Fruit fly (Drosophila melanogaster) whole organism, wandering third instar larva: ENCODE results near the gene CG6785.

Experiments
- Abd-B ChIP-seq: fragments of >200 bp; optimal IDR thresholded peaks from 2 replicates; lab custom pipeline; 2017; ENCODE audit warnings: missing biosample characterization, missing genetic modification characterization
- CG32264 ChIP-seq: fragments of 200-800 bp; sonication (Bioruptor generic); optimal IDR thresholded peaks from 2 replicates; lab custom pipeline; 2016; ENCODE audit warnings: missing biosample characterization, missing genetic modification characterization
- CG9705 ChIP-seq: fragments of 200-800 bp; sonication (Bioruptor generic); optimal IDR thresholded peaks from 2 replicates; lab custom pipeline; 2018; ENCODE audit warnings: missing biosample characterization, mild to moderate bottlenecking, missing genetic modification characterization
- Dfd ChIP-seq: fragments of >200 bp; optimal IDR thresholded peaks from 2 replicates; lab custom pipeline; 2017; ENCODE audit warnings: missing biosample characterization, missing genetic modification characterization
- Dif ChIP-seq: fragments of 200-275, 200-300 bp; sonication (Bioruptor generic); optimal IDR thresholded peaks from 2 replicates; lab custom pipeline; 2018; ENCODE audit warnings: missing biosample characterization, missing genetic modification characterization; ENCODE audit not compliant: partially characterized antibody
- GATAd ChIP-seq: sonication (Bioruptor generic); optimal IDR thresholded peaks from 2 replicates; lab custom pipeline; 2016; ENCODE audit warnings: missing biosample characterization, missing genetic modification characterization
- HLH106 ChIP-seq: fragments of 200-800 bp; optimal IDR thresholded peaks from 3 replicates; lab custom pipeline; 2019; ENCODE audit warnings: missing biosample characterization, mild to moderate bottlenecking, missing genetic modification characterization, moderate library complexity
- Hnf4 ChIP-seq: fragments of 200-800 bp; sonication (Bioruptor generic); optimal IDR thresholded peaks from 2 replicates; lab custom pipeline; 2016; ENCODE audit warnings: missing biosample characterization, mild to moderate bottlenecking, missing genetic modification characterization
- Hr78 ChIP-seq: fragments of >200 bp; optimal IDR thresholded peaks from 2 replicates; lab custom pipeline; 2017; ENCODE audit warnings: missing biosample characterization, missing genetic modification characterization
- Hr83 ChIP-seq: fragments of 200-300 bp; sonication (Bioruptor generic); optimal IDR thresholded peaks from 2 replicates; lab custom pipeline; 2016; ENCODE audit warnings: missing biosample characterization, mild to moderate bottlenecking, missing genetic modification characterization, moderate library complexity; ENCODE audit not compliant: poor library complexity, severe bottlenecking
- Jra ChIP-seq: sonication (Bioruptor generic); optimal IDR thresholded peaks from 2 replicates; lab custom pipeline; 2016; ENCODE audit warnings: missing biosample characterization, missing genetic modification characterization
- Mio ChIP-seq: sonication (Bioruptor generic); optimal IDR thresholded peaks from 2 replicates; lab custom pipeline; 2016; ENCODE audit warnings: missing biosample characterization, missing genetic modification characterization
- Myc ChIP-seq: fragments of >200 bp; optimal IDR thresholded peaks from 2 replicates; lab custom pipeline; 2017
- N ChIP-seq: fragments of >200 bp; optimal IDR thresholded peaks from 2 replicates; lab custom pipeline; 2018; ENCODE audit warnings: missing biosample characterization, missing external identifiers, missing genetic modification characterization
- OdsH ChIP-seq: fragments of 200-800 bp; sonication (Bioruptor generic); optimal IDR thresholded peaks from 2 replicates; lab custom pipeline; 2016; ENCODE audit warnings: missing biosample characterization, mild to moderate bottlenecking, missing genetic modification characterization
- Rel ChIP-seq, 2 experiments: fragments of 200-800 bp; sonication (Bioruptor generic) in 1 of 2; optimal IDR thresholded peaks; 2 replicates in 1 of 2; 3 replicates in 1 of 2; lab custom pipeline; 2016 to 2019; ENCODE audit warnings: mild to moderate bottlenecking in 2 of 2, missing biosample characterization in 2 of 2, missing genetic modification characterization in 2 of 2, moderate library complexity in 1 of 2
- Sp1 ChIP-seq: fragments of 200-800 bp; sonication (Bioruptor generic); optimal IDR thresholded peaks from 3 replicates; lab custom pipeline; 2019; ENCODE audit warnings: missing biosample characterization, mild to moderate bottlenecking, missing genetic modification characterization, moderate library complexity
- Vsx2 ChIP-seq: fragments of 200-300, 225-300 bp; sonication (Bioruptor generic); optimal IDR thresholded peaks from 2 replicates; lab custom pipeline; 2018; ENCODE audit warnings: missing biosample characterization, missing genetic modification characterization; ENCODE audit not compliant: partially characterized antibody
- br ChIP-seq: fragments of 200-800 bp; sonication (Bioruptor generic); optimal IDR thresholded peaks from 2 replicates; lab custom pipeline; 2016; ENCODE audit warnings: missing biosample characterization, missing genetic modification characterization
- brk ChIP-seq: fragments of 200-800 bp; sonication (Bioruptor generic); optimal IDR thresholded peaks from 2 replicates; lab custom pipeline; 2016; ENCODE audit warnings: missing biosample characterization, mild to moderate bottlenecking, missing genetic modification characterization
- dl ChIP-seq, 2 experiments: fragments of 175-275, 200-275 bp in 1 of 2; fragments of 200-275 bp in 1 of 2; sonication (Bioruptor generic); optimal IDR thresholded peaks; lab custom pipeline; 2018; ENCODE audit warnings: mild to moderate bottlenecking in 2 of 2, missing biosample characterization in 2 of 2, missing genetic modification characterization in 2 of 2, moderate library complexity in 2 of 2; ENCODE audit not compliant: partially characterized antibody in 2 of 2, insufficient read depth in 1 of 2
- dmrt93B ChIP-seq: fragments of 200-800 bp; sonication (Bioruptor generic); optimal IDR thresholded peaks from 2 replicates; lab custom pipeline; 2018; ENCODE audit warnings: missing biosample characterization, mild to moderate bottlenecking, missing genetic modification characterization
- dsf ChIP-seq: sonication (Bioruptor generic); optimal IDR thresholded peaks from 2 replicates; lab custom pipeline; 2016; ENCODE audit warnings: missing biosample characterization, missing genetic modification characterization, borderline replicate concordance
- ey ChIP-seq: fragments of 200-800 bp; sonication (Bioruptor generic); optimal IDR thresholded peaks from 2 replicates; lab custom pipeline; 2016; ENCODE audit warnings: missing biosample characterization, missing genetic modification characterization
- foxo ChIP-seq, 2 experiments: fragments of 200-800 bp; sonication (Bioruptor generic); optimal IDR thresholded peaks; 2 replicates in 1 of 2; 3 replicates in 1 of 2; lab custom pipeline; 2016 to 2017; ENCODE audit warnings: missing biosample characterization in 2 of 2, missing genetic modification characterization in 2 of 2
- fru ChIP-seq: fragments of 200-800 bp; sonication (Bioruptor generic); optimal IDR thresholded peaks from 3 replicates; lab custom pipeline; 2016; ENCODE audit warnings: missing biosample characterization, mild to moderate bottlenecking, missing genetic modification characterization
- h ChIP-seq: fragments of 200-800 bp; sonication (Bioruptor generic); optimal IDR thresholded peaks from 3 replicates; lab custom pipeline; 2016; ENCODE audit warnings: missing biosample characterization, mild to moderate bottlenecking, missing genetic modification characterization
- lola ChIP-seq: fragments of >200 bp; optimal IDR thresholded peaks from 2 replicates; lab custom pipeline; 2017; ENCODE audit warnings: missing biosample characterization, missing genetic modification characterization
- pan ChIP-seq: fragments of >200 bp; optimal IDR thresholded peaks from 2 replicates; lab custom pipeline; 2017
- psq ChIP-seq: fragments of 200-800 bp; sonication (Bioruptor generic); optimal IDR thresholded peaks from 3 replicates; lab custom pipeline; 2017; ENCODE audit warnings: missing biosample characterization, mild to moderate bottlenecking, missing genetic modification characterization, moderate library complexity
- rgr ChIP-seq: fragments of 200-800 bp; sonication (Bioruptor generic); optimal IDR thresholded peaks from 3 replicates; lab custom pipeline; 2016; ENCODE audit warnings: missing biosample characterization, mild to moderate bottlenecking, missing genetic modification characterization
- sage ChIP-seq: fragments of 200-800 bp; sonication (Bioruptor generic); optimal IDR thresholded peaks from 2 replicates; lab custom pipeline; 2016; ENCODE audit warnings: missing biosample characterization, mild to moderate bottlenecking, missing genetic modification characterization
- sv ChIP-seq: fragments of 200-800 bp; sonication (Bioruptor generic); optimal IDR thresholded peaks from 3 replicates; lab custom pipeline; 2016; ENCODE audit warnings: missing biosample characterization, missing genetic modification characterization
- tai ChIP-seq: sonication (Bioruptor generic); optimal IDR thresholded peaks from 2 replicates; lab custom pipeline; 2016; ENCODE audit warnings: missing biosample characterization, missing genetic modification characterization
- usp ChIP-seq: fragments of >200 bp; optimal IDR thresholded peaks from 2 replicates; lab custom pipeline; 2017; ENCODE audit warnings: missing biosample characterization, missing genetic modification characterization
- woc ChIP-seq: sonication (Bioruptor generic); optimal IDR thresholded peaks from 2 replicates; lab custom pipeline; 2016; ENCODE audit warnings: missing biosample characterization, mild to moderate bottlenecking, missing genetic modification characterization

CG6785 gene

DNA sequence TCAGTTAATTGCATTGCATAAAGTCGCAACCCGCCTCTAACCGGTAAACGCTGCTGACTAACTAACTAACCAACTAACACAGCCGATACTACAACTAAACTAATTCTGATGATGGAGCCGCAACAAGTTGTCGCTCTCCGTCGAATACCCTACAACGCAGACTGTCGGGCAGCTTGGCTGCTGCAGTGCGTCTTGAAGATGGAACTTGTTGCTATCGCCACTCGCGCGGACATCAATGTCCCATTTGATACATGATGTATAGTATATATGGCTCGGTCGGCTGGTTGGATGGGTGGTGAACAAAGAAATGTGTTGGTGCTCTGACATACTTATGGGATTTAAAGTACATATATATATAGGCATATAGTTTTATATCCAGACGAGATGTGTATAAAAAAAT lies 19.5 kb downstream of the CG6785 start:
- peak; percentile 41 for TF ChIP-seq HLH106 (tag; lab: Kevin White, UChicago)
- no peak for TF ChIP-seq Jra (GFP tag; lab: Kevin White, UChicago)
- no peak for TF ChIP-seq fru (GFP tag; lab: Kevin White, UChicago)
- TF ChIP-seq woc (GFP tag; lab: Kevin White, UChicago): peak; percentile 48
- TF ChIP-seq GATAd (GFP tag; lab: Kevin White, UChicago): no peak
- no peak for TF ChIP-seq dsf (GFP tag; lab: Kevin White, UChicago)
- TF ChIP-seq Vsx2 (GFP tag; lab: Kevin White, UChicago): no peak
- TF ChIP-seq Hr78 (GFP tag; lab: Kevin White, UChicago): no peak
- TF ChIP-seq tai: no peak
- TF ChIP-seq pan (lab: Kevin White, UChicago): no peak
- peak; percentile 49 for TF ChIP-seq rgr (GFP tag; lab: Kevin White, UChicago)
- no peak for TF ChIP-seq Mio
- TF ChIP-seq Abd-B (GFP tag; lab: Kevin White, UChicago): no peak
- peak; percentile 34 for TF ChIP-seq ey (GFP tag; lab: Kevin White, UChicago)
- TF ChIP-seq br (GFP tag; lab: Kevin White, UChicago): peak; percentile 33
- TF ChIP-seq dmrt93B (GFP tag; lab: Kevin White, UChicago): no peak
- TF ChIP-seq dl (GFP tag; optimal IDR thresholded peaks at IDR 0.05; lab: Kevin White, UChicago; ENCODE audit: insufficient read depth in 1 of 2, partially characterized antibody in 2 of 2): no peak
- TF ChIP-seq Dif: no peak
- peak; percentile 19 for TF ChIP-seq Hnf4 (GFP tag; lab: Kevin White, UChicago)
- TF ChIP-seq OdsH (GFP tag; lab: Kevin White, UChicago): no peak
- no peak for TF ChIP-seq Rel (GFP tag; optimal IDR thresholded peaks at IDR 0.05; lab: Kevin White, UChicago)
- no peak for TF ChIP-seq Rel (tag; optimal IDR thresholded peaks at IDR 0.05; lab: Kevin White, UChicago)
- TF ChIP-seq Hr83 (GFP tag; lab: Kevin White, UChicago): no peak
- TF ChIP-seq sv (GFP tag; lab: Kevin White, UChicago): no peak
- TF ChIP-seq brk (GFP tag; lab: Kevin White, UChicago): no peak
- TF ChIP-seq psq (GFP tag; lab: Kevin White, UChicago): peak; percentile 35
- no peak for TF ChIP-seq usp (GFP tag; lab: Kevin White, UChicago)
- no peak for TF ChIP-seq CG32264 (GFP tag; lab: Kevin White, UChicago)
- TF ChIP-seq sage (GFP tag; lab: Kevin White, UChicago): no peak
- TF ChIP-seq N (GFP tag; lab: Kevin White, UChicago): no peak
- TF ChIP-seq Sp1 (GFP tag; lab: Kevin White, UChicago): peak; percentile 49
- peak in 1 of 2 experiments; percentile 15 for TF ChIP-seq foxo (GFP tag; optimal IDR thresholded peaks at IDR 0.05; lab: Kevin White, UChicago)
- peak; percentile 7 for TF ChIP-seq CG9705 (GFP tag; lab: Kevin White, UChicago)
- no peak for TF ChIP-seq lola (GFP tag; lab: Kevin White, UChicago)
- no peak for TF ChIP-seq h

DNA sequence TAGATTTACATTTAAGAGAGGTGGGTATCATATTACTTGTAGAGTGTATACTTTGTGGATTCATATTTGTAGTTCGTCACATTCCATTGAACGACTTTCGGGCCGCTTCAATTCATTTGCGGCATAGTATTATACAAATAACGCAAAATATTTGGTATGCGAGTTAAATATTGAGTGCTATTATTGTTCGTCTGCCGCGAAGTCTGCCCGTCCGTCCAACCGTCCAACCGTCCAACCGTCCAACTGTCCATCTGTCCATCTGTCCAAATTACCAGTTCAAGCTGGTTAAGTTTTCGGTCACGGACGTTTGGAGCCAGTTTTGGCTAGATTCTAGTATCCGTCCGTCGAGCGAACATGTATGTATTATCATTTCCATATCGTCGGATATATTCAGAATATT lies 20.9 kb downstream of the CG6785 start:
- TF ChIP-seq woc (GFP tag; lab: Kevin White, UChicago): no peak
- TF ChIP-seq Abd-B (GFP tag; lab: Kevin White, UChicago): no peak
- no peak for TF ChIP-seq CG9705 (GFP tag; lab: Kevin White, UChicago)
- TF ChIP-seq Dfd (GFP tag; lab: Kevin White, UChicago): no peak
- TF ChIP-seq ey (GFP tag; lab: Kevin White, UChicago): no peak
- TF ChIP-seq Vsx2 (GFP tag; lab: Kevin White, UChicago): no peak
- no peak for TF ChIP-seq HLH106 (tag; lab: Kevin White, UChicago)
- TF ChIP-seq psq (GFP tag; lab: Kevin White, UChicago): no peak
- TF ChIP-seq CG32264 (GFP tag; lab: Kevin White, UChicago): no peak
- no peak for TF ChIP-seq Sp1 (GFP tag; lab: Kevin White, UChicago)
- no peak for TF ChIP-seq sage (GFP tag; lab: Kevin White, UChicago)
- no peak for TF ChIP-seq pan (lab: Kevin White, UChicago)
- TF ChIP-seq fru (GFP tag; lab: Kevin White, UChicago): no peak
- no peak for TF ChIP-seq dsf (GFP tag; lab: Kevin White, UChicago)
- no peak for TF ChIP-seq lola (GFP tag; lab: Kevin White, UChicago)
- TF ChIP-seq rgr (GFP tag; lab: Kevin White, UChicago): no peak
- TF ChIP-seq h: no peak
- no peak for TF ChIP-seq Myc
